Worm (Caenorhabditis elegans) whole organism, L4/young adult: ENCODE measurements around the gene srbc-29.

Experiments used
- W03F9.2 ChIP-seq: fragments of 150-350 bp; optimal IDR thresholded peaks from 2 replicates; lab custom pipeline; 2014; ENCODE audit warnings: missing biosample characterization, missing genetic modification characterization
- him-1 ChIP-seq: sonication (generic microtip); optimal IDR thresholded peaks from 2 replicates; lab custom pipeline; 2016; ENCODE audit warnings: missing genotype, missing genetic modification reagents, missing genetic modification characterization, missing compliant biosample characterization

DNA sequence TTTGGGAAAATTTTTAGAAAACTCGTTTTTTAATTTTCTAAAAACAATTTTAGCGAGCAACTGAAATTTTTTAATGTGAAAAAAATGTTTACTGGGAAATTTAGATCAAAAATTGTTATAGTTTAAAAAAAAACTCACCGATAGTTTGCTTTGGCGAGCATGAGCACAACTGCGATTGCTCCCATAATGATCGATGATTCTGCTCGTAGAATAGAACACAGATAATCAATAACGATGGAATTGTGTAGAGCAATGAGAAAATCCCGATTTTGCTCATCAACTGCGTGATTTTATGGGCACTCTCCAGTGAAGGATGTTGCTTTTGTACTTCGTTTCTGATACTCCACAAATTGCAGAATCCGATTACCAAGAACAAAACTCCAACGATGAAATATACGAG is 28.1 kb downstream of the srbc-29 start:
- TF ChIP-seq W03F9.2 (tag; lab: Kevin White, UChicago) (no peak), him-1 (tag; lab: Kevin White, UChicago) (no peak)
